Worm (Caenorhabditis elegans): ENCODE measurements around the gene dnc-2.

DNA sequence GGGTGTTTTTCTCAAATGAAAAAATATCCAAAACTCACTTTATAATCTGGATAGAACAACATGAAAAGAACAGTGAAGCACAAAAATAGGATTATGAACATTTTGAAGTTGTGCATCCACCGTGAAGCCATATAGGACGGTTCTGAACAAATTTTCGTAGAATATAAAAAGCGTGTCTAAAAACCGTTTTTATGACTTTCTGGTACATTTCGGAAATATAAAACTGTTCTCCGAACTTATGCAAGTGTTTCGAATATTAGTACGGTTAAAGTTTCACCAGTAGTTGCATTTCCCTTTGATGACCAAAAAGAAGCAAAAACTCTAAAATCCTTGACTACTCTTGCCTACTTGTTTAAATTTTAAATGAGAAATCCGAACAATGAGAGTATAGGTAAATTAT is 36.9 kb downstream of the dnc-2 start, which contains the start of gene C28H8.8:
- TF ChIP-seq klf-2 (GFP tag; conservative IDR thresholded peaks at IDR 0.05), result no peak
- TF ChIP-seq ztf-29 (GFP tag; IDR thresholded peaks at IDR 0.05), result no peak
- no peak for TF ChIP-seq T22C8.4 (GFP tag; IDR thresholded peaks at IDR 0.05)
- no peak for TF ChIP-seq med-1 (GFP tag; optimal IDR thresholded peaks at IDR 0.05; ENCODE audit: insufficient read depth)
- TF ChIP-seq cog-1 (tag; optimal IDR thresholded peaks at IDR 0.05), result no peak

Data from whole organism, midembryonic.